Fruit fly (Drosophila melanogaster) whole organism, adult: Measurements from ENCODE around the gene alpha-Man-Ib.

ENCODE experiments used
- CG7045 ChIP-seq: fragments of 200-800 bp; sonication (Bioruptor generic); optimal IDR thresholded peaks from 2 replicates; lab custom pipeline; 2017; ENCODE audit warnings: missing biosample characterization, mild to moderate bottlenecking, missing genetic modification characterization
- CG7101 ChIP-seq: fragments of 200-800 bp; sonication (Bioruptor generic); optimal IDR thresholded peaks from 2 replicates; lab custom pipeline; 2018; ENCODE audit warnings: missing biosample characterization, mild to moderate bottlenecking, missing genetic modification characterization, moderate library complexity

DNA sequence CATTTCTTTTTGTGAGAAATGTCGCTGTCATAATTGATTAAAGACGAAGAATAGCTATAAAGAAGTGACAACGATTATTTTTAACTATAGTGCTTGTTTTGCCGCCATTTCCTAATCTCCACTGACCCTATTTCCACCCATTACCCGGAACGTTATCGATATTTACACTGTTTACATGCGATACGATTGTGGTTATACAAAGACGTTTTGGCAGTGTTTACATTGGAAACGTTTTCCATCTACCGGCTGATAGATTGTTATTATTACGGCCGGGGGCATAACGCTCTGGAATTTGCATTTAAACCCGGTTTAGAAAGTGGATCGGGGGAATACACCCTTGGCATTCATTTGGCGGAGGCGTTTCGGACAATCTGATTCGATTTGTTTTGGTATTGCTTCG lies 46.3 kb downstream of the alpha-Man-Ib start:
- TF ChIP-seq CG7045 (GFP tag; lab: Kevin White, UChicago) (no peak), CG7101 (tag; lab: Kevin White, UChicago) (no peak)
